Worm (Caenorhabditis elegans): ENCODE results near the gene F54A3.5.

F54A3.5 gene

ce11 chrII:2177735-2178134 lies 47.8 kb downstream of the F54A3.5 start:
- TF ChIP-seq lin-15B (tag; optimal IDR thresholded peaks at IDR 0.05) (no peak), elt-3 (tag; optimal IDR thresholded peaks at IDR 0.05) (no peak), nhr-67 (tag; optimal IDR thresholded peaks at IDR 0.05) (no peak)

ce11 chrII:2176688-2177087 lies 48.8 kb downstream of the F54A3.5 start, which contains the start of gene gba-1:
TSS of gene gba-1 (plus strand) at chrII:2176741.
- TF ChIP-seq elt-2 (tag; optimal IDR thresholded peaks at IDR 0.05) (peak; percentile 79), pha-4 (tag; optimal IDR thresholded peaks at IDR 0.05) (peak; percentile 19), pqm-1 (tag; optimal IDR thresholded peaks at IDR 0.05) (peak; percentile 57), sea-2 (GFP tag; optimal IDR thresholded peaks at IDR 0.05) (no peak), ceh-28 (tag; optimal IDR thresholded peaks at IDR 0.05) (no peak)

ce11 chrII:2175367-2175766 lies 50.1 kb downstream of the F54A3.5 start, which contains the start of gene C33C12.7:
TSS of gene C33C12.7 (minus strand) at chrII:2175467.
- TF ChIP-seq elt-1 (tag; optimal IDR thresholded peaks at IDR 0.05) (no peak), ztf-11 (tag; optimal IDR thresholded peaks at IDR 0.05) (no peak), ZK546.5 (tag; optimal IDR thresholded peaks at IDR 0.05) (no peak), ceh-82 (tag; optimal IDR thresholded peaks at IDR 0.05) (no peak), nhr-28 (tag; optimal IDR thresholded peaks at IDR 0.05) (no peak), nhr-23 (tag; optimal IDR thresholded peaks at IDR 0.05) (no peak), lin-39 (tag; optimal IDR thresholded peaks at IDR 0.05) (no peak), pqm-1 (tag; optimal IDR thresholded peaks at IDR 0.05) (no peak), fkh-10 (GFP tag; optimal IDR thresholded peaks at IDR 0.05) (no peak), zag-1 (tag; optimal IDR thresholded peaks at IDR 0.05) (no peak), nhr-12 (tag; optimal IDR thresholded peaks at IDR 0.05) (no peak), nhr-67 (tag; optimal IDR thresholded peaks at IDR 0.05) (no peak), skn-1 (tag; optimal IDR thresholded peaks at IDR 0.05) (no peak)

Data from whole organism, L3 larva.